Worm (Caenorhabditis elegans) whole organism, L4 larva: Measurements from ENCODE around the gene T02H6.6.
A peak's percentile ranks its signal among the peaks of the same experiment; 100 is the strongest.

ENCODE experiments used
- D1046.2 ChIP-seq: fragments of 200-800 bp; sonication (Bioruptor generic); IDR thresholded peaks from 2 replicates; pipeline ENCODE4 v1.3.6; 2022; ENCODE audit warnings: missing genetic modification characterization, missing compliant biosample characterization
- F26F4.8 ChIP-seq: fragments of 200-800 bp; sonication (Bioruptor generic); conservative IDR thresholded peaks from 2 replicates; pipeline ENCODE4 v1.3.6; 2022; ENCODE audit warnings: missing genetic modification characterization, missing compliant biosample characterization
- F44E2.7 ChIP-seq: fragments of 200-800 bp; sonication (Bioruptor generic); IDR thresholded peaks from 2 replicates; pipeline ENCODE4 v2.1.2; 2022; ENCODE audit warnings: missing genetic modification characterization, missing compliant biosample characterization
- T26A8.4 ChIP-seq: fragments of 200-800 bp; sonication (Bioruptor generic); IDR thresholded peaks from 2 replicates; pipeline ENCODE4 v1.3.6; 2022; ENCODE audit warnings: missing genetic modification characterization, missing compliant biosample characterization
- Y105C5A.15 ChIP-seq: fragments of 200-800 bp; sonication (Bioruptor generic); IDR thresholded peaks from 2 replicates; pipeline ENCODE4 v1.3.6; 2022; ENCODE audit warnings: missing genetic modification characterization, missing compliant biosample characterization
- Y48G9A.11 ChIP-seq: fragments of 200-800 bp; sonication (Bioruptor generic); IDR thresholded peaks from 2 replicates; pipeline ENCODE4 v1.3.6; 2022; ENCODE audit warnings: missing genetic modification reagents, missing genetic modification characterization, missing compliant biosample characterization
- Y5F2A.4 ChIP-seq: fragments of 200-800 bp; sonication (Bioruptor generic); optimal IDR thresholded peaks from 2 replicates; lab custom pipeline; 2018; ENCODE audit warnings: mild to moderate bottlenecking, missing genetic modification characterization, missing compliant biosample characterization
- Y75B8A.6 ChIP-seq: fragments of 200-800 bp; sonication (Bioruptor generic); IDR thresholded peaks from 2 replicates; pipeline ENCODE4 v1.3.6; 2022; ENCODE audit warnings: missing genetic modification reagents, missing genetic modification characterization, missing compliant biosample characterization
- arid-1 ChIP-seq: fragments of 200-800 bp; sonication (Bioruptor generic); conservative IDR thresholded peaks from 2 replicates; pipeline ENCODE4 v1.3.6; 2022; ENCODE audit warnings: missing genetic modification reagents, missing genetic modification characterization, missing compliant biosample characterization
- ceh-44 ChIP-seq: fragments of 200-800 bp; sonication (Bioruptor generic); IDR thresholded peaks from 2 replicates; pipeline ENCODE4 v1.3.6; 2022; ENCODE audit warnings: missing genetic modification reagents, missing genetic modification characterization, missing compliant biosample characterization
- daf-8 ChIP-seq: fragments of 200-800 bp; sonication (Bioruptor generic); IDR thresholded peaks from 2 replicates; pipeline ENCODE4 v1.3.6; 2022; ENCODE audit warnings: missing genetic modification characterization, missing compliant biosample characterization
- dmd-6 ChIP-seq: fragments of 200-800 bp; sonication (Bioruptor generic); IDR thresholded peaks from 2 replicates; pipeline ENCODE4 v1.3.6; 2022; ENCODE audit warnings: missing genetic modification reagents, missing genetic modification characterization, missing compliant biosample characterization
- dmd-8 ChIP-seq: fragments of 200-800 bp; sonication (Bioruptor generic); IDR thresholded peaks from 2 replicates; pipeline ENCODE4 v1.3.6; 2022; ENCODE audit warnings: missing genetic modification characterization, missing compliant biosample characterization
- dmd-9 ChIP-seq: fragments of 200-800 bp; sonication (Bioruptor generic); IDR thresholded peaks from 2 replicates; pipeline ENCODE4 v1.3.6; 2022; ENCODE audit warnings: missing genetic modification reagents, missing genetic modification characterization, missing compliant biosample characterization
- egl-43 ChIP-seq: fragments of 200-800 bp; sonication (Bioruptor generic); IDR thresholded peaks from 2 replicates; pipeline ENCODE4 v1.3.6; 2022; ENCODE audit warnings: missing genetic modification reagents, missing genetic modification characterization, missing compliant biosample characterization
- lim-7 ChIP-seq: fragments of 200-800 bp; sonication (Bioruptor generic); IDR thresholded peaks from 2 replicates; pipeline ENCODE4 v1.3.6; 2022; ENCODE audit warnings: missing genetic modification characterization, missing compliant biosample characterization
- lin-1 ChIP-seq: fragments of 200-800 bp; sonication (Bioruptor generic); IDR thresholded peaks from 2 replicates; pipeline ENCODE4 v1.3.6; 2022; ENCODE audit warnings: missing genetic modification reagents, missing genetic modification characterization, missing compliant biosample characterization
- madf-5 ChIP-seq, 2 experiments: fragments of 200-800 bp; sonication (Bioruptor generic); IDR thresholded peaks; 2 replicates each; pipeline ENCODE4 v1.3.6; 2022; ENCODE audit warnings: missing compliant biosample characterization in 2 of 2, missing genetic modification characterization in 2 of 2
- madf-9 ChIP-seq: fragments of 200-800 bp; sonication (Bioruptor generic); conservative IDR thresholded peaks from 2 replicates; pipeline ENCODE4 v1.3.6; 2022; ENCODE audit warnings: missing genetic modification reagents, missing genetic modification characterization, missing compliant biosample characterization
- mdt-29 ChIP-seq: fragments of 200-800 bp; sonication (Bioruptor generic); IDR thresholded peaks from 2 replicates; pipeline ENCODE4 v1.3.6; 2022; ENCODE audit warnings: missing genetic modification reagents, missing genetic modification characterization, missing compliant biosample characterization
- mxl-2 ChIP-seq: fragments of 200-800 bp; sonication (Bioruptor generic); conservative IDR thresholded peaks from 2 replicates; pipeline ENCODE4 v1.3.6; 2022; ENCODE audit warnings: missing genetic modification reagents, missing genetic modification characterization, missing compliant biosample characterization
- nhr-42 ChIP-seq: fragments of 200-800 bp; sonication (Bioruptor generic); IDR thresholded peaks from 2 replicates; pipeline ENCODE4 v1.3.6; 2022; ENCODE audit warnings: missing genetic modification characterization, missing compliant biosample characterization
- php-3 ChIP-seq: fragments of 200-800 bp; sonication (Bioruptor generic); IDR thresholded peaks from 2 replicates; pipeline ENCODE4 v1.3.6; 2022; ENCODE audit warnings: missing genetic modification reagents, missing genetic modification characterization, missing compliant biosample characterization
- set-16 ChIP-seq: fragments of 200-800 bp; sonication (Bioruptor generic); IDR thresholded peaks from 2 replicates; pipeline ENCODE4 v1.3.6; 2022; ENCODE audit warnings: missing genetic modification reagents, missing genetic modification characterization, missing compliant biosample characterization
- snpc-1.2 ChIP-seq: fragments of 200-800 bp; sonication (Bioruptor generic); IDR thresholded peaks from 2 replicates; pipeline ENCODE4 v1.3.6; 2022; ENCODE audit warnings: missing genetic modification reagents, missing genetic modification characterization, missing compliant biosample characterization
- spr-3 ChIP-seq: fragments of 200-800 bp; sonication (Bioruptor generic); optimal IDR thresholded peaks from 2 replicates; lab custom pipeline; 2018; ENCODE audit warnings: mild to moderate bottlenecking, missing genetic modification characterization, missing compliant biosample characterization
- tag-97 ChIP-seq: fragments of 200-800 bp; sonication (Bioruptor generic); IDR thresholded peaks from 2 replicates; pipeline ENCODE4 v1.3.6; 2022; ENCODE audit warnings: missing genetic modification characterization, missing compliant biosample characterization
- tra-1 ChIP-seq: fragments of 200-800 bp; sonication (Bioruptor generic); IDR thresholded peaks from 2 replicates; pipeline ENCODE4 v1.3.6; 2022; ENCODE audit warnings: missing genetic modification reagents, missing genetic modification characterization, missing compliant biosample characterization
- vab-7 ChIP-seq: fragments of 200-800 bp; sonication (Bioruptor generic); IDR thresholded peaks from 2 replicates; pipeline ENCODE4 v1.3.6; 2022; ENCODE audit warnings: missing genetic modification reagents, missing genetic modification characterization, missing compliant biosample characterization
- zfp-3 ChIP-seq: fragments of 200-800 bp; sonication (Bioruptor generic); conservative IDR thresholded peaks from 2 replicates; pipeline ENCODE4 v1.3.6; 2022; ENCODE audit warnings: missing genetic modification reagents, missing genetic modification characterization, missing compliant biosample characterization

T02H6.6 gene

ce11 chrII:691550-691949 lies 8.0 kb downstream of the T02H6.6 start, which contains the start of gene T02H6.3 (continued):
- TF ChIP-seq arid-1 (GFP tag; lab: Robert Waterston, UW) (no peak), daf-8 (GFP tag; lab: Robert Waterston, UW) (no peak), spr-3 (GFP tag; lab: Kevin White, UChicago) (no peak), Y5F2A.4 (GFP tag; lab: Kevin White, UChicago) (no peak), mxl-2 (GFP tag; lab: Robert Waterston, UW) (no peak)

ce11 chrII:695079-695478 lies 11.5 kb downstream of the T02H6.6 start:
- TF ChIP-seq mxl-2 (GFP tag; lab: Robert Waterston, UW): 0 out of 2 replicates have a peak, but pooled peaks have one; percentile 47
- TF ChIP-seq F26F4.8 (GFP tag; lab: Robert Waterston, UW): 0 out of 2 replicates have a peak, but pooled peaks have one; percentile 63
- peak; percentile 68; the same call in 1 of the 2 replicates for TF ChIP-seq mdt-29
- TF ChIP-seq vab-7 (GFP tag; lab: Robert Waterston, UW): peak; percentile 36; the same call in 1 of the 2 replicates
- peak; percentile 74; the same call in 1 of the 2 replicates for TF ChIP-seq tag-97 (GFP tag; lab: Robert Waterston, UW)
- TF ChIP-seq lin-1 (GFP tag; lab: Robert Waterston, UW): 0 out of 2 replicates have a peak, but pooled peaks have one; percentile 35
- peak; percentile 73 for TF ChIP-seq lim-7 (GFP tag; lab: Robert Waterston, UW)
- peak; percentile 66 for TF ChIP-seq set-16 (GFP tag; lab: Robert Waterston, UW)
- TF ChIP-seq snpc-1.2 (GFP tag; lab: Robert Waterston, UW): 0 out of 2 replicates have a peak, but pooled peaks have one; percentile 54
- peak; percentile 86; the same call in 1 of the 2 replicates for TF ChIP-seq dmd-8 (GFP tag; lab: Robert Waterston, UW)
- TF ChIP-seq madf-5 (GFP tag; IDR thresholded peaks at IDR 0.05; lab: Robert Waterston, UW): peak; percentile 70 to 92; a peak in 3 of 4 replicates
- peak; percentile 89; the same call in 1 of the 2 replicates for TF ChIP-seq F44E2.7
- TF ChIP-seq ceh-44 (GFP tag; lab: Robert Waterston, UW): peak; percentile 52; the same call in 1 of the 2 replicates
- 0 out of 2 replicates have a peak, but pooled peaks have one; percentile 54 for TF ChIP-seq D1046.2
- TF ChIP-seq egl-43 (GFP tag; lab: Robert Waterston, UW): peak; percentile 86
- TF ChIP-seq madf-9 (GFP tag; lab: Robert Waterston, UW): peak; percentile 49; the same call in 1 of the 2 replicates
- TF ChIP-seq dmd-9: peak; percentile 65; the same call in 1 of the 2 replicates
- 0 out of 2 replicates have a peak, but pooled peaks have one; percentile 19 for TF ChIP-seq arid-1 (GFP tag; lab: Robert Waterston, UW)
- TF ChIP-seq php-3 (GFP tag; lab: Robert Waterston, UW): peak; percentile 50

ce11 chrII:696776-697532 lies 13.4 kb downstream of the T02H6.6 start:
- TF ChIP-seq zfp-3 (0 out of 2 replicates have a peak, but pooled peaks have one; percentile 20), mxl-2 (GFP tag; lab: Robert Waterston, UW) (peak; percentile 50; the same call in 1 of the 2 replicates), D1046.2 (peak; percentile 77; the same call in 1 of the 2 replicates), dmd-8 (GFP tag; lab: Robert Waterston, UW) (peak; percentile 73; the same call in 1 of the 2 replicates), lim-7 (GFP tag; lab: Robert Waterston, UW) (peak; percentile 87), F44E2.7 (peak; percentile 83), dmd-6 (peak; percentile 16; the same call in 1 of the 2 replicates), tra-1 (GFP tag; lab: Robert Waterston, UW) (0 out of 2 replicates have a peak, but pooled peaks have one; percentile 7), madf-5 (GFP tag; IDR thresholded peaks at IDR 0.05; lab: Robert Waterston, UW) (peak; percentile 81 to 89; a peak in 3 of 4 replicates), Y75B8A.6 (GFP tag; lab: Robert Waterston, UW) (peak; percentile 59; the same call in 1 of the 2 replicates), Y48G9A.11 (GFP tag; lab: Robert Waterston, UW) (peak; percentile 17; the same call in 1 of the 2 replicates), Y105C5A.15 (GFP tag; lab: Robert Waterston, UW) (peak; percentile 77; the same call in 1 of the 2 replicates), madf-9 (GFP tag; lab: Robert Waterston, UW) (peak; percentile 69), T26A8.4 (GFP tag; lab: Robert Waterston, UW) (peak; percentile 53; the same call in 1 of the 2 replicates), arid-1 (GFP tag; lab: Robert Waterston, UW) (peak; percentile 54; the same call in 1 of the 2 replicates), egl-43 (GFP tag; lab: Robert Waterston, UW) (peak; percentile 75), nhr-42 (GFP tag; lab: Robert Waterston, UW) (peak; percentile 64; the same call in 1 of the 2 replicates), snpc-1.2 (GFP tag; lab: Robert Waterston, UW) (0 out of 2 replicates have a peak, but pooled peaks have one; percentile 36), mdt-29 (peak; percentile 55; the same call in 1 of the 2 replicates), set-16 (GFP tag; lab: Robert Waterston, UW) (peak; percentile 91), ceh-44 (GFP tag; lab: Robert Waterston, UW) (peak; percentile 63; the same call in 1 of the 2 replicates), F26F4.8 (GFP tag; lab: Robert Waterston, UW) (peak; percentile 85; the same call in 1 of the 2 replicates)
